Fruit fly (Drosophila melanogaster) whole organism, embryonic: ENCODE measurements around the gene car.

ENCODE experiments used
- Adf1 ChIP-seq: fragments of 200-800 bp; sonication (Bioruptor generic); IDR thresholded peaks from 2 replicates; pipeline ENCODE4 v1.3.6; 2022; ENCODE audit warnings: missing biosample characterization, missing genetic modification characterization
- CG10543 ChIP-seq: fragments of 200-800 bp; sonication (Bioruptor generic); optimal IDR thresholded peaks from 3 replicates; lab custom pipeline; 2017; ENCODE audit warnings: missing biosample characterization, mild to moderate bottlenecking, missing genetic modification characterization, moderate library complexity
- CG11085 ChIP-seq: fragments of 200-800 bp; sonication (Bioruptor generic); IDR thresholded peaks from 2 replicates; pipeline ENCODE4 v1.3.6; 2022; ENCODE audit warnings: missing biosample characterization, missing genetic modification characterization
- CG11504 ChIP-seq: fragments of 200-800 bp; sonication (Bioruptor generic); optimal IDR thresholded peaks from 3 replicates; lab custom pipeline; 2019; ENCODE audit warnings: missing biosample characterization, mild to moderate bottlenecking, missing genetic modification characterization, moderate library complexity
- CG12299 ChIP-seq: fragments of 200-800 bp; sonication (Bioruptor generic); optimal IDR thresholded peaks from 2 replicates; lab custom pipeline; 2018; ENCODE audit warnings: missing biosample characterization, mild to moderate bottlenecking, missing genetic modification characterization
- CG12659 ChIP-seq: fragments of 200-800 bp; sonication (Bioruptor generic); optimal IDR thresholded peaks from 3 replicates; lab custom pipeline; 2017; ENCODE audit warnings: mild to moderate bottlenecking, missing biosample characterization, missing genetic modification reagents, missing genetic modification characterization
- CG14710 ChIP-seq: fragments of 200-800 bp; sonication (Bioruptor generic); optimal IDR thresholded peaks from 3 replicates; lab custom pipeline; 2019; ENCODE audit warnings: missing biosample characterization, mild to moderate bottlenecking, missing genetic modification characterization, moderate library complexity
- CG15514 ChIP-seq: fragments of 200-800 bp; sonication (Bioruptor generic); optimal IDR thresholded peaks from 3 replicates; lab custom pipeline; 2017; ENCODE audit warnings: missing biosample characterization, missing genetic modification characterization, mild to moderate bottlenecking, moderate library complexity, missing genetic modification reagents
- CG15601 ChIP-seq: fragments of 200-800 bp; sonication (Bioruptor generic); optimal IDR thresholded peaks from 3 replicates; lab custom pipeline; 2019; ENCODE audit warnings: missing biosample characterization, mild to moderate bottlenecking, missing genetic modification characterization, moderate library complexity
- CG16813 ChIP-seq: fragments of 200-800 bp; sonication (Bioruptor generic); IDR thresholded peaks from 3 replicates; pipeline ENCODE4 v1.3.6; 2022; ENCODE audit warnings: missing biosample characterization, missing genetic modification characterization; ENCODE audit not compliant: partially characterized antibody
- CG17359 ChIP-seq: fragments of 200-800 bp; sonication (Bioruptor generic); optimal IDR thresholded peaks from 3 replicates; lab custom pipeline; 2018; ENCODE audit warnings: missing biosample characterization, mild to moderate bottlenecking, missing genetic modification characterization, moderate library complexity
- CG17385 ChIP-seq: fragments of 200-800 bp; sonication (Bioruptor generic); optimal IDR thresholded peaks from 3 replicates; lab custom pipeline; 2018; ENCODE audit warnings: missing biosample characterization, mild to moderate bottlenecking, missing genetic modification characterization
- CG31441 ChIP-seq: fragments of 200-800 bp; sonication (Bioruptor generic); IDR thresholded peaks from 2 replicates; pipeline ENCODE4 v1.3.6; 2022; ENCODE audit warnings: missing biosample characterization, missing genetic modification characterization
- CG3163 ChIP-seq: fragments of 200-800 bp; sonication (Bioruptor generic); optimal IDR thresholded peaks from 3 replicates; lab custom pipeline; 2016; ENCODE audit warnings: missing biosample characterization, missing genetic modification characterization
- CG34376 ChIP-seq: fragments of 200-800 bp; sonication (Bioruptor generic); optimal IDR thresholded peaks from 2 replicates; lab custom pipeline; 2018; ENCODE audit warnings: missing biosample characterization, mild to moderate bottlenecking, missing genetic modification characterization
- CG42726 ChIP-seq: fragments of 200-800 bp; sonication (Bioruptor generic); IDR thresholded peaks from 2 replicates; pipeline ENCODE4 v1.3.6; 2022; ENCODE audit warnings: missing biosample characterization, missing genetic modification characterization; ENCODE audit not compliant: partially characterized antibody
- CG5180 ChIP-seq: fragments of 200-800 bp; sonication (Bioruptor generic); optimal IDR thresholded peaks from 3 replicates; lab custom pipeline; 2017; ENCODE audit warnings: missing biosample characterization, missing genetic modification characterization, mild to moderate bottlenecking, moderate library complexity, missing genetic modification reagents
- CG6813 ChIP-seq: fragments of 200-800 bp; sonication (Bioruptor generic); optimal IDR thresholded peaks from 2 replicates; lab custom pipeline; 2017; ENCODE audit warnings: missing biosample characterization, missing genetic modification characterization, mild to moderate bottlenecking, moderate library complexity, missing genetic modification reagents
- CG9932 ChIP-seq: fragments of 200-800 bp; sonication (Bioruptor generic); IDR thresholded peaks from 2 replicates; pipeline ENCODE4 v1.3.6; 2022; ENCODE audit warnings: missing biosample characterization, missing genetic modification characterization
- D19B ChIP-seq: fragments of 200-800 bp; sonication (Bioruptor generic); optimal IDR thresholded peaks from 2 replicates; lab custom pipeline; 2017; ENCODE audit warnings: missing biosample characterization, mild to moderate bottlenecking, missing genetic modification characterization
- Dbx ChIP-seq: fragments of 200-800 bp; sonication (Bioruptor generic); IDR thresholded peaks from 3 replicates; pipeline ENCODE4 v1.3.6; 2022; ENCODE audit warnings: missing biosample characterization, missing genetic modification characterization
- Dek ChIP-seq: fragments of 200-800 bp; sonication (Bioruptor generic); optimal IDR thresholded peaks from 3 replicates; lab custom pipeline; 2019; ENCODE audit warnings: missing biosample characterization, mild to moderate bottlenecking, missing genetic modification characterization, moderate library complexity
- Dref ChIP-seq: fragments of 200-800 bp; sonication (Bioruptor generic); IDR thresholded peaks from 2 replicates; pipeline ENCODE4 v1.3.6; 2022; ENCODE audit warnings: missing biosample characterization, missing genetic modification characterization
- E2f1 ChIP-seq: fragments of 200-800 bp; sonication (Bioruptor generic); IDR thresholded peaks from 2 replicates; pipeline ENCODE4 v1.3.6; 2022; ENCODE audit warnings: missing biosample characterization, missing genetic modification characterization
- Fer2 ChIP-seq: fragments of 200-800 bp; sonication (Bioruptor generic); optimal IDR thresholded peaks from 2 replicates; lab custom pipeline; 2018; ENCODE audit warnings: missing biosample characterization, mild to moderate bottlenecking, missing genetic modification characterization, moderate library complexity
- Gug ChIP-seq: fragments of 200-800 bp; sonication (Bioruptor generic); IDR thresholded peaks from 4 replicates; pipeline ENCODE4 v1.3.6; 2022; ENCODE audit warnings: missing biosample characterization, missing genetic modification characterization
- HLH4C ChIP-seq: fragments of 200-800 bp; sonication (Bioruptor generic); IDR thresholded peaks from 3 replicates; pipeline ENCODE4 v1.3.6; 2022; ENCODE audit warnings: missing biosample characterization, missing genetic modification characterization; ENCODE audit not compliant: partially characterized antibody
- Hey ChIP-seq: fragments of 200-800 bp; sonication (Bioruptor generic); optimal IDR thresholded peaks from 3 replicates; lab custom pipeline; 2018; ENCODE audit warnings: missing biosample characterization, mild to moderate bottlenecking, missing genetic modification characterization
- HmgZ ChIP-seq: fragments of 200-800 bp; sonication (Bioruptor generic); optimal IDR thresholded peaks from 2 replicates; lab custom pipeline; 2018; ENCODE audit warnings: missing biosample characterization, mild to moderate bottlenecking, missing genetic modification characterization
- Myb ChIP-seq: fragments of 200-800 bp; sonication (Bioruptor generic); optimal IDR thresholded peaks from 2 replicates; lab custom pipeline; 2016; ENCODE audit warnings: missing biosample characterization, missing genetic modification characterization
- Nf-YC ChIP-seq: fragments of 200-800 bp; optimal IDR thresholded peaks from 3 replicates; lab custom pipeline; 2019; ENCODE audit warnings: missing biosample characterization, mild to moderate bottlenecking, missing genetic modification characterization, moderate library complexity
- Scr ChIP-seq: fragments of 200-800 bp; sonication (Bioruptor generic); IDR thresholded peaks from 2 replicates; pipeline ENCODE4 v1.3.6; 2022; ENCODE audit warnings: missing biosample characterization, missing genetic modification characterization; ENCODE audit not compliant: partially characterized antibody
- abd-A ChIP-seq: fragments of 200-800 bp; sonication (Bioruptor generic); optimal IDR thresholded peaks from 3 replicates; lab custom pipeline; 2019; ENCODE audit warnings: missing biosample characterization, mild to moderate bottlenecking, missing genetic modification characterization, moderate library complexity
- bsh ChIP-seq, 2 experiments: fragments of 200-800 bp; sonication (Bioruptor generic); optimal IDR thresholded peaks; 2 replicates each; lab custom pipeline; 2017 to 2018; ENCODE audit warnings: mild to moderate bottlenecking in 2 of 2, missing biosample characterization in 2 of 2, missing genetic modification characterization in 2 of 2, moderate library complexity in 1 of 2
- dati ChIP-seq: fragments of 200-800 bp; sonication (Bioruptor generic); IDR thresholded peaks from 2 replicates; pipeline ENCODE4 v1.3.6; 2022; ENCODE audit warnings: missing biosample characterization, missing genetic modification characterization
- dmrt11E ChIP-seq: fragments of 200-800 bp; sonication (Bioruptor generic); optimal IDR thresholded peaks from 3 replicates; lab custom pipeline; 2018; ENCODE audit warnings: missing biosample characterization, mild to moderate bottlenecking, missing genetic modification characterization, moderate library complexity
- dmrt99B ChIP-seq: fragments of 200-800 bp; sonication (Bioruptor generic); optimal IDR thresholded peaks from 2 replicates; lab custom pipeline; 2018; ENCODE audit warnings: missing biosample characterization, mild to moderate bottlenecking, missing genetic modification characterization, moderate library complexity
- dpn ChIP-seq, 2 experiments: fragments of 200-800 bp; sonication (Bioruptor generic); optimal IDR thresholded peaks; 3 replicates each; lab custom pipeline; 2016; ENCODE audit warnings: missing biosample characterization in 2 of 2, missing genetic modification characterization in 2 of 2
- ems ChIP-seq: fragments of 200-800 bp; sonication (Bioruptor generic); optimal IDR thresholded peaks from 3 replicates; lab custom pipeline; 2016; ENCODE audit warnings: missing biosample characterization, missing genetic modification characterization
- ham ChIP-seq: fragments of 200-800 bp; sonication (Bioruptor generic); IDR thresholded peaks from 2 replicates; pipeline ENCODE4 v1.3.6; 2022; ENCODE audit warnings: missing biosample characterization, missing genetic modification characterization
- knrl ChIP-seq: fragments of 200-800 bp; sonication (Bioruptor generic); IDR thresholded peaks from 3 replicates; pipeline ENCODE4 v1.3.6; 2022; ENCODE audit warnings: missing biosample characterization, missing genetic modification characterization; ENCODE audit not compliant: partially characterized antibody
- lab ChIP-seq: fragments of 200-800 bp; sonication (Bioruptor generic); optimal IDR thresholded peaks from 3 replicates; lab custom pipeline; 2017; ENCODE audit warnings: missing biosample characterization, missing genetic modification characterization, mild to moderate bottlenecking, moderate library complexity, missing genetic modification reagents
- mirr ChIP-seq: fragments of 200-800 bp; sonication (Bioruptor generic); optimal IDR thresholded peaks from 3 replicates; lab custom pipeline; 2018; ENCODE audit warnings: missing biosample characterization, mild to moderate bottlenecking, missing genetic modification characterization
- nerfin-2 ChIP-seq: fragments of 200-800 bp; sonication (Bioruptor generic); IDR thresholded peaks from 2 replicates; pipeline ENCODE4 v1.3.6; 2022; ENCODE audit warnings: missing biosample characterization, missing genetic modification characterization; ENCODE audit not compliant: partially characterized antibody
- sna ChIP-seq: fragments of 200-800 bp; sonication (Bioruptor generic); IDR thresholded peaks from 2 replicates; pipeline ENCODE4 v1.3.6; 2022; ENCODE audit warnings: missing biosample characterization, missing genetic modification characterization; ENCODE audit not compliant: partially characterized antibody
- tna ChIP-seq: fragments of 200-800 bp; sonication (Bioruptor generic); IDR thresholded peaks from 2 replicates; pipeline ENCODE4 v1.3.6; 2022; ENCODE audit warnings: missing biosample characterization, missing genetic modification characterization; ENCODE audit not compliant: partially characterized antibody
- unc-4 ChIP-seq: fragments of 200-800 bp; sonication (Bioruptor generic); IDR thresholded peaks from 2 replicates; pipeline ENCODE4 v1.3.6; 2022; ENCODE audit warnings: missing biosample characterization, missing genetic modification characterization; ENCODE audit not compliant: partially characterized antibody
- vvl ChIP-seq: fragments of 200-800 bp; sonication (Bioruptor generic); IDR thresholded peaks from 2 replicates; pipeline ENCODE4 v1.3.6; 2022; ENCODE audit warnings: missing biosample characterization, missing genetic modification characterization

The car gene

DNA sequence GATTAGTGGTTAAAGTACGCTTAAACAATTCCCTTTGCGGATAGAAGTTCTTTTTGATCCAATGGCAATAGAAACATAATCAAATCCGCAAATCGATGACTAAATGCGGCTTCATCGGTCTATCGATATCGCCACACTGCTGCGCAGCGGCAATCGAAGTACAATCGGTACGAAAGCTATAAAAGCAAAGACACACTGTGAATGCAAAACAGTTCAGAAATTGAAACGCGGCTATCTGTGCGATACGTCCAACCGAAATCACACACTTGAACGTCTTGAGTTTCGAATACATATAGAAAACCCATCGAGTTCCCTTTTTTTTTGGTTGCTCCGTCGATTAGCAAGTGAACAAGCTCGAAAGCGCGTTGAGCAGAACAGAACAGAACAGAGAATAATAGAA is 39.2 kb downstream of the car start, which contains the start of gene CG14207 (continued):
- TF ChIP-seq Fer2 = no peak
- TF ChIP-seq CG14710 (tag; lab: Kevin White, UChicago) = peak; percentile 11
- TF ChIP-seq Dref (GFP tag; lab: Robert Waterston, UW) = peak; percentile 87
- TF ChIP-seq lab (GFP tag; lab: Kevin White, UChicago) = peak; percentile 14
- peak; percentile 67 for TF ChIP-seq Scr
- peak; percentile 29 for TF ChIP-seq CG12659 (GFP tag; lab: Kevin White, UChicago)
- TF ChIP-seq knrl (GFP tag; lab: Robert Waterston, UW) = peak; percentile 47; the same call in 1 of the 3 replicates
- peak; percentile 57; the same call in 1 of the 2 replicates for TF ChIP-seq sna (GFP tag; lab: Robert Waterston, UW)
- peak; percentile 44 for TF ChIP-seq CG15514 (GFP tag; lab: Kevin White, UChicago)
- TF ChIP-seq CG16813 = peak; percentile 62; the same call in 2 of the 3 replicates
- TF ChIP-seq dmrt99B (tag; lab: Kevin White, UChicago) = peak; percentile 16
- TF ChIP-seq CG10543 (GFP tag; lab: Kevin White, UChicago) = peak; percentile 40
- peak; percentile 12 for TF ChIP-seq CG5180 (GFP tag; lab: Kevin White, UChicago)
- TF ChIP-seq CG31441 (GFP tag; lab: Robert Waterston, UW) = 0 out of 2 replicates have a peak, but pooled peaks have one; percentile 14
- TF ChIP-seq CG11504 = peak; percentile 31
- no peak for TF ChIP-seq D19B (GFP tag; lab: Kevin White, UChicago)
- peak; percentile 64 for TF ChIP-seq vvl (GFP tag; lab: Robert Waterston, UW)
- peak; percentile 10 for TF ChIP-seq Nf-YC (tag; lab: Kevin White, UChicago)
- peak; percentile 8 for TF ChIP-seq mirr (GFP tag; lab: Kevin White, UChicago)
- peak; percentile 39 for TF ChIP-seq abd-A (tag; lab: Kevin White, UChicago)
- peak; percentile 28 for TF ChIP-seq Myb (GFP tag; lab: Kevin White, UChicago)
- no peak for TF ChIP-seq dati (GFP tag; lab: Robert Waterston, UW)
- TF ChIP-seq CG9932 (GFP tag; lab: Robert Waterston, UW) = peak; percentile 29; the same call in 1 of the 2 replicates
- TF ChIP-seq CG12299 (tag; lab: Kevin White, UChicago) = peak; percentile 1
- TF ChIP-seq CG11085 (GFP tag; lab: Robert Waterston, UW) = no peak
- peak; percentile 29; the same call in 1 of the 2 replicates for TF ChIP-seq Adf1 (GFP tag; lab: Robert Waterston, UW)
- TF ChIP-seq Dek (tag; lab: Kevin White, UChicago) = peak; percentile 14
- TF ChIP-seq ems (GFP tag; lab: Kevin White, UChicago) = peak; percentile 5
- peak; percentile 83 for TF ChIP-seq nerfin-2 (GFP tag; lab: Robert Waterston, UW)
- TF ChIP-seq Hey (tag; lab: Kevin White, UChicago) = no peak
- peak; percentile 59; the same call in 1 of the 2 replicates for TF ChIP-seq CG42726 (GFP tag; lab: Robert Waterston, UW)
- TF ChIP-seq Gug (GFP tag; lab: Robert Waterston, UW) = no peak
- TF ChIP-seq CG6813 (GFP tag; lab: Kevin White, UChicago) = no peak
- no peak for TF ChIP-seq ham (GFP tag; lab: Robert Waterston, UW)
- peak in 1 of 2 experiments; percentile 9 for TF ChIP-seq bsh (GFP tag; optimal IDR thresholded peaks at IDR 0.05; lab: Kevin White, UChicago)
- peak; percentile 10 for TF ChIP-seq CG15601 (tag; lab: Kevin White, UChicago)
- peak; percentile 67 for TF ChIP-seq unc-4 (GFP tag; lab: Robert Waterston, UW)
- TF ChIP-seq CG17385 (GFP tag; lab: Kevin White, UChicago) = peak; percentile 17
- peak in 1 of 2 experiments; percentile 18 for TF ChIP-seq dpn (GFP tag; optimal IDR thresholded peaks at IDR 0.05; lab: Kevin White, UChicago)
- no peak for TF ChIP-seq dmrt11E (tag; lab: Kevin White, UChicago)
- peak; percentile 62 for TF ChIP-seq HmgZ (tag; lab: Kevin White, UChicago)
- TF ChIP-seq CG3163 (GFP tag; lab: Kevin White, UChicago) = peak; percentile 19
- TF ChIP-seq CG17359 = peak; percentile 3
- no peak for TF ChIP-seq E2f1 (GFP tag; lab: Robert Waterston, UW)
- peak; percentile 43 for TF ChIP-seq CG34376
- peak; percentile 88 for TF ChIP-seq tna (GFP tag; lab: Robert Waterston, UW)
- TF ChIP-seq Dbx (GFP tag; lab: Robert Waterston, UW) = peak; percentile 50; the same call in 2 of the 3 replicates
- TF ChIP-seq HLH4C (GFP tag; lab: Robert Waterston, UW) = peak; percentile 88
